Worm (Caenorhabditis elegans) whole organism, early embryonic: ENCODE results near the gene cpg-18.
A peak's percentile ranks its signal among the peaks of the same experiment; 100 is the strongest.

Experiments used
- B0310.2 ChIP-seq: sonication (generic microtip); optimal IDR thresholded peaks from 2 replicates; lab custom pipeline; 2016; ENCODE audit warnings: mild to moderate bottlenecking, missing genetic modification characterization, missing compliant biosample characterization
- F13C5.2 ChIP-seq: sonication (generic microtip); optimal IDR thresholded peaks from 2 replicates; lab custom pipeline; 2017; ENCODE audit warnings: mild to moderate bottlenecking, missing genetic modification characterization, inconsistent platforms, missing compliant biosample characterization
- aly-1 ChIP-seq: sonication (generic microtip); optimal IDR thresholded peaks from 2 replicates; lab custom pipeline; 2016; ENCODE audit warnings: missing genetic modification characterization, missing compliant biosample characterization
- ama-1 ChIP-seq: fragments of 150-350 bp; optimal IDR thresholded peaks from 2 replicates; lab custom pipeline; 2014
- ceh-13 ChIP-seq: fragments of 200-800 bp; sonication (Bioruptor generic); optimal IDR thresholded peaks from 2 replicates; lab custom pipeline; 2018; ENCODE audit warnings: mild to moderate bottlenecking, missing genetic modification characterization, missing compliant biosample characterization
- ceh-36 ChIP-seq: sonication (generic microtip); optimal IDR thresholded peaks from 2 replicates; lab custom pipeline; 2016; ENCODE audit warnings: missing genetic modification characterization, inconsistent platforms, missing compliant biosample characterization
- ets-7 ChIP-seq: sonication (generic microtip); optimal IDR thresholded peaks from 2 replicates; lab custom pipeline; 2016; ENCODE audit warnings: missing genotype, missing genetic modification characterization, missing compliant biosample characterization
- flt-1 ChIP-seq: fragments of 200-800 bp; sonication (Bioruptor generic); IDR thresholded peaks from 2 replicates; pipeline ENCODE4 v1.3.6; 2022; ENCODE audit warnings: missing genetic modification characterization, missing compliant biosample characterization
- hmbx-1 ChIP-seq: sonication (generic microtip); optimal IDR thresholded peaks from 2 replicates; lab custom pipeline; 2016; ENCODE audit warnings: mild to moderate bottlenecking, missing genetic modification characterization, missing compliant biosample characterization
- hmg-4 ChIP-seq: fragments of 200-800 bp; sonication (Bioruptor generic); optimal IDR thresholded peaks from 2 replicates; lab custom pipeline; 2018; ENCODE audit warnings: mild to moderate bottlenecking, missing genetic modification characterization, missing compliant biosample characterization
- hnd-1 ChIP-seq: sonication (generic microtip); optimal IDR thresholded peaks from 2 replicates; lab custom pipeline; 2016; ENCODE audit warnings: missing genetic modification characterization, missing compliant biosample characterization
- pes-1 ChIP-seq: fragments of 200-800 bp; sonication (Bioruptor generic); IDR thresholded peaks from 2 replicates; pipeline ENCODE4 v1.3.6; 2022; ENCODE audit warnings: missing genetic modification reagents, missing genetic modification characterization, missing compliant biosample characterization
- scrt-1 ChIP-seq: fragments of 200-800 bp; sonication (Bioruptor generic); IDR thresholded peaks from 2 replicates; pipeline ENCODE4 v1.3.6; 2022; ENCODE audit warnings: missing genetic modification characterization, missing compliant biosample characterization
- sea-1 ChIP-seq: fragments of 200-800 bp; sonication (Bioruptor generic); conservative IDR thresholded peaks from 2 replicates; pipeline ENCODE4 v1.3.6; 2022; ENCODE audit warnings: missing genetic modification characterization, missing compliant biosample characterization
- tbx-11 ChIP-seq: fragments of 200-800 bp; sonication (Bioruptor generic); IDR thresholded peaks from 2 replicates; pipeline ENCODE4 v1.3.6; 2022; ENCODE audit warnings: missing genetic modification characterization, missing compliant biosample characterization
- tbx-37 ChIP-seq: fragments of 200-800 bp; sonication (Bioruptor generic); conservative IDR thresholded peaks from 2 replicates; pipeline ENCODE4 v1.3.6; 2022; ENCODE audit warnings: missing genetic modification reagents, missing genetic modification characterization, missing compliant biosample characterization
- tra-4 ChIP-seq: sonication (generic microtip); optimal IDR thresholded peaks from 2 replicates; lab custom pipeline; 2017; ENCODE audit warnings: missing genetic modification characterization, missing compliant biosample characterization

The cpg-18 gene

DNA sequence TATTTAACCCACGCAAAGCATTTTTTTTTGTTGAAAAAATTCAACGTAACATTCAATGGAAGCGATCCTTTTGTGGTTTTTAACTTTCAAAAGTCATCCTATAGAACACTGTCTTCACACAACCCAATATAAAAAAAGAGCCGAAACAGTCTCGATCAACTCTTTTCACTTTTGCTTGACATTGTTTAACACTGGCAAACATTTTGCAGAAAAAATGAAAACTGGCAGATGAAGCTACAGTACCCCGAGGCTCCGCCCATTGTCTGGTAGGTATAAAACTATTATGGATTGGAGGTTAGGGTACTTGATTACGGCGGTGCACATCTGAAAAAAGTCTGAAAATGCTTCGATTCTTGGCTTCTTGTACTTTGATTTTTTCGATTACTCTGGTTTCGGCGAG is at the start of gene cpg-18:
cpg-18 (plus strand) TSS at position 301 of the 400 bp plus-strand sequence.
- TF ChIP-seq tra-4 = no peak
- no peak for TF ChIP-seq tbx-37 (GFP tag; lab: Robert Waterston, UW)
- no peak for TF ChIP-seq scrt-1
- no peak for TF ChIP-seq sea-1
- TF ChIP-seq hmbx-1 (tag; lab: Kevin White, UChicago) = no peak
- no peak for TF ChIP-seq aly-1
- TF ChIP-seq flt-1 = no peak
- TF ChIP-seq hnd-1 (tag; lab: Kevin White, UChicago) = no peak
- TF ChIP-seq pes-1 (GFP tag; lab: Robert Waterston, UW) = no peak
- no peak for TF ChIP-seq tbx-11 (GFP tag; lab: Robert Waterston, UW)
- no peak for TF ChIP-seq ets-7 (tag; lab: Kevin White, UChicago)
- no peak for TF ChIP-seq F13C5.2 (tag; lab: Kevin White, UChicago)
- TF ChIP-seq B0310.2 (tag; lab: Kevin White, UChicago) = no peak
- TF ChIP-seq hmg-4 (GFP tag; lab: Kevin White, UChicago) = no peak
- TF ChIP-seq ceh-13 = no peak

DNA sequence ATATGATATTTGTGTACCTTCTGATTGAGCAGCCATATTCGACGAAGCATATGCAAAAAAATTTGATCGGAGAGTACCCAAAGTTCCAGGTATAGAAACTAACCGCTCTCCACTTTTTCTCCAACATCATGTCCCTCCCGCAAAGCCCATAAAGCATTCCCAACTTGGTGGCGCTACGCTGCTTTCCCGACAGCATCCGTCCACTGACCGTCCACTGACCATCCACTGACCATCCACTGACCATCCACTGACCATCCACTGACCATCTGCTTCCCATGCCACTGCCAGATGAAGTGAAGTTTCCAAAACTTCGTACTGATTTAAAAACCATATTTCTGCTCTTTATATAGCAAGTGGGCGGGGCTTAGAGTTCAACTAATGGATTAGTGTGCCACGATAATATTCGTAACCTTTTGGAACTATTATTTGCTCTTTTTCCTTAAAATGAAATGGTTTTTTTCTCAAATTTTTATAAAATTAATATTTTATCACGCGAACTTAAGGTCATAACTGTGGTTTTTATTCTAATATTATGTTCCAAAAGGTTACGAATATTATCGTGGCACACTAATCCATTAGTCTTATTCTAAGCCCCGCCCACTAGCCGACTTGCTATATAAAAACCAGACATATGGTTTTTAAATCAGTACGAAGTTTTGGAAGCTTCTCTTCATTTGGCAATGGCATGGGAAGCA is 44.3 kb upstream of the cpg-18 start, which contains the start of gene C55C3.8:
C55C3.8 (plus strand) TSS at position 645 of the 695 bp plus-strand sequence.
- no peak for TF ChIP-seq scrt-1

DNA sequence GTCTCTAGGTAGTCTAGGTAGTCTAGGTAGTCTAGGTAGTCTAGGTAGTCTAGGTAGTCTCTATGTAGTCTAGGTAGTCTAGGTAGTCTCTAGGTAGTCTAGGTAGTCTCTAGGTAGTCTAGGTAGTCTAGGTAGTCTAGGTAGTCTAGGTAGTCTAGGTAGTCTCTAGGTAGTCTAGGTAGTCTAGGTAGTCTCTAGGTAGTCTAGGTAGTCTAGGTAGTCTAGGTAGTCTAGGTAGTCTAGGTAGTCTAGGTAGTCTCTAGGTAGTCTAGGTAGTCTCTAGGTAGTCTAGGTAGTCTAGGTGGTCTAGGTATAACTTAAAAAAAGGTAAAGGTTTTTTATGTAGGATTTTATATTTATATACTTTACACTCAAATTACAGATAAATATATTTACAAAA is 43.6 kb upstream of the cpg-18 start:
- TF ChIP-seq tbx-37 (GFP tag; lab: Robert Waterston, UW) (peak; percentile 48; the same call in 1 of the 2 replicates), flt-1 (peak; percentile 49; the same call in 1 of the 2 replicates)

DNA sequence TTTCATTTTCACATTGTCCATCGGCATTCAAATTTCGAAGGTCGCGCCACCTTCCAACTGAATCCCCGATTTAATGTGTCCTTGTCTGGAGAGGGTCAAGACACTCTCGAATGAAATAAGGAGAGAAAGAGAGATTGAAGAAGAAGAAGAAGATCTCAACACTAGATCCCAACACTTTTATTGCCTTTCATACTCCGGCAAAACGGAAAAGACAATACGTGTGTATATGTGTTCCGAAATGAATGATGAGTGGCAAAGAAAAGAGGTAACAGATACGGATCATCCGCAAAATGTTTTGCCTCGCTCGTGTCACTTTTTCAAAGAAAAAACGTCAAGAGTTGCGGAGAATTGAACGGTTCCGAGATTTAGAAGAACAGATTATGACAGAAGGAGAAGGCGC is 34.4 kb upstream of the cpg-18 start:
- TF ChIP-seq hnd-1 (tag; lab: Kevin White, UChicago) (no peak), scrt-1 (no peak), hmg-4 (GFP tag; lab: Kevin White, UChicago) (no peak), pes-1 (GFP tag; lab: Robert Waterston, UW) (no peak), tra-4 (no peak), aly-1 (no peak), sea-1 (no peak), hmbx-1 (tag; lab: Kevin White, UChicago) (no peak), tbx-37 (GFP tag; lab: Robert Waterston, UW) (no peak), tbx-11 (GFP tag; lab: Robert Waterston, UW) (no peak), ama-1 (no peak), B0310.2 (tag; lab: Kevin White, UChicago) (no peak), F13C5.2 (tag; lab: Kevin White, UChicago) (no peak)

DNA sequence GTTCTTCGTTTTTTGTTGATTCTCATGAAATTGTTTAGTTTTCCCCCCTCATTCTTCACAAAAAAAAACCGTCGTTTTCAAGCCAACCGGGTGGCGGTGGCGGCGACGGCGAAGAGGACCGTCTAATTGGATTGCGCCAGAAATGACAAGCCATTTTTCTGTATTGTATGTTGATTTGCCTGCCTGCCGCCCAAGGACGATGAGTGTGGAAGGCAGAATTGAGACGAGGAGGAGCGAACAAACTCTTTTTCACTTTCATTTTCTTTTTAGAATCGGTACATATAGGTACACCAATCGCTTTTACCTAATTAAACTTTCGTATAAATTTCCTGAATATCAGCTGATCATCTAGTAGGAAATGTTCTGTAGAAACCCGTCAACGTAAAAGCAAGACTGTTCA is 33.2 kb upstream of the cpg-18 start:
- TF ChIP-seq pes-1 (GFP tag; lab: Robert Waterston, UW) (no peak), ets-7 (tag; lab: Kevin White, UChicago) (no peak), flt-1 (no peak), tra-4 (no peak), ama-1 (no peak), hmg-4 (GFP tag; lab: Kevin White, UChicago) (no peak), tbx-11 (GFP tag; lab: Robert Waterston, UW) (no peak), sea-1 (no peak), hnd-1 (tag; lab: Kevin White, UChicago) (no peak), tbx-37 (GFP tag; lab: Robert Waterston, UW) (no peak), ceh-36 (tag; lab: Kevin White, UChicago) (no peak), B0310.2 (tag; lab: Kevin White, UChicago) (no peak)

DNA sequence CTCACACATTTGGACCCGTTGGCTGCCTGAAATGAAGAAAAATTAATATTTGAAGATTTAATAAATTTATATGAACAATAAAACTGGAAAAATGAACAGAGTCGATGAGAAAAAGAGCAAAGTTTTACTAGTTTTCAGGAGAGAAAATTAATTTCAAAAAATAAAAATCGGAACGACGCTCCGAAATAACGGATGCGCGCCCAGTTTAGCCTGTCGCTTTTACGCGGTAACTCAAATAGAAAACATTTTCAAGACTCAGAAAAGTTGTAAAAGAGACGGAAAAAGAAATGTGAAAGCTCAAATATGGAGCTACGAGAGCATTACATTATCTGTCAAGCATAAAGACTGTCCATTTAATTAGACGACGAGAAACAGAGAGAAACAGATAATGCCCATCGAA is 31.4 kb upstream of the cpg-18 start, which contains the start of the genes C55C3.73 and perm-5:
C55C3.73 (minus strand) TSS at position 9 of the 400 bp plus-strand sequence.
perm-5 (minus strand) TSS at position 26 of the 400 bp plus-strand sequence.
- TF ChIP-seq ceh-13 (no peak), ceh-36 (tag; lab: Kevin White, UChicago) (no peak), tra-4 (no peak), flt-1 (no peak), F13C5.2 (tag; lab: Kevin White, UChicago) (no peak), pes-1 (GFP tag; lab: Robert Waterston, UW) (no peak), hmbx-1 (tag; lab: Kevin White, UChicago) (no peak), tbx-11 (GFP tag; lab: Robert Waterston, UW) (no peak), ama-1 (no peak), hnd-1 (tag; lab: Kevin White, UChicago) (no peak), hmg-4 (GFP tag; lab: Kevin White, UChicago) (no peak), B0310.2 (tag; lab: Kevin White, UChicago) (no peak), sea-1 (no peak), tbx-37 (GFP tag; lab: Robert Waterston, UW) (no peak), aly-1 (no peak), scrt-1 (no peak), ets-7 (tag; lab: Kevin White, UChicago) (no peak)

DNA sequence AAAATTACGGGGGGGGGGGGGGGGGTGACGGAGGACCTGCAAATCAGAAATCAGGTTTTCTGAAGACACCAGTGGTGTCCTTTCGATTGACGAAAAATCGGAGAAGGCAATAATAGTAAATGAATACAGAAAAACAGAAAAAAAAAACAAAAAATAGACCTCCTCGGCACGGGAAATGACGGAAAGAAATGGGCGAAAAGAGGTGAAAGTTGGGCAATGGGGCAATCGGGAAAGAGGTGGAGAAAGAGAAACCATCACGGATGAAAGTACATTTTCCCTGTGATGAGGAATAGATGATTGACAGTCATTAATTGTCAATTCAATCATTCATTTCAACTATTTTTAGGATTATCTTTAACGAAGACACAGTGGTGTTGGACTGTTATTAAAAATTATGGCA is 30.9 kb upstream of the cpg-18 start:
- TF ChIP-seq tbx-11 (GFP tag; lab: Robert Waterston, UW) (no peak), hmbx-1 (tag; lab: Kevin White, UChicago) (no peak), tra-4 (no peak), pes-1 (GFP tag; lab: Robert Waterston, UW) (no peak), F13C5.2 (tag; lab: Kevin White, UChicago) (no peak), B0310.2 (tag; lab: Kevin White, UChicago) (no peak), hmg-4 (GFP tag; lab: Kevin White, UChicago) (no peak), ceh-36 (tag; lab: Kevin White, UChicago) (no peak), aly-1 (no peak), hnd-1 (tag; lab: Kevin White, UChicago) (no peak), ets-7 (tag; lab: Kevin White, UChicago) (no peak), flt-1 (no peak), ceh-13 (no peak), sea-1 (no peak), tbx-37 (GFP tag; lab: Robert Waterston, UW) (no peak), scrt-1 (no peak), ama-1 (no peak)
